Worm (Caenorhabditis elegans): Measurements from ENCODE around the gene srv-17.

srv-17 gene

DNA sequence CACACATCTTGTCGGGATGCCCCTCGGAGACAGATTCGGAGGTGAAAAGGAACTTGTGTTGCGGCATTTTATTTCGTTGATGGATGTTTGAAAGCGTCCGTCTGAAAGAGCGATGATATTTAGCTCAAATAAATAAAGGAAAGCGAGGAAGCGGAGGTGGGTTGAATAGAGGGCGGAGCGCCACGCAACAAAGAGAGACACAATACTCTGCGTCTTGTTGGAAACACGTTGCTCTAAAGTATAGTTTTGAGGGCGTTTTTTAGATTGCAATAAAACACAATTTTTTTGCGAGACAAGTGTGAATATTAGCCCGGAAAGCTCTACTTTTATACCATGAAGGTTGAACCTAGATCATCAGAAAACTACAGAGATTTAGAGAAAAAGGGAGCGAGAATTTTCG, 23.7 kb downstream of the srv-17 start, which contains the start of gene sams-4:
TSS of gene sams-4 (minus strand) at position 101 of the 400 bp plus-strand sequence.
- TF ChIP-seq sem-2 (GFP tag; optimal IDR thresholded peaks at IDR 0.05) (no peak), zip-8 (tag; optimal IDR thresholded peaks at IDR 0.05) (no peak), nhr-12 (tag; optimal IDR thresholded peaks at IDR 0.05) (no peak), ces-1 (GFP tag; optimal IDR thresholded peaks at IDR 0.05) (no peak), bed-3 (GFP tag; optimal IDR thresholded peaks at IDR 0.05) (no peak), elt-3 (tag; optimal IDR thresholded peaks at IDR 0.05) (no peak)

DNA sequence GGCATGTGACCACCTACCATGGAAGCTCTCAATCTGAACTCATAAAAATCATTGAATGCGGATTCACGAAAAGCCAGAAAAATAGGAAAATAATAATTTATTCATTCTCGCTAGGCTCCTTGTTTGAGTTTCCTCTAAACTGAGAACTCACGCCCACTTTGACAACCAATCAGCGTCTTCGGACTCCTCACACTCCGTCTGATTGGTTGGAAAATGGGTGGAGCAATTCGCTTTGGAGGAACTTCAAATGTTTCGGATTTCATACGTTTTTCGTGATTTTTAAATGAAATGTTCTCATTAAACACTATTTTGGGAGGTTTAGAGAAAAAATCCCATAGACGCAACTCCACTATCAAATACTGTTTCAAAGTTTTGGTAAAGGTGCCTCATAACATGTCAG, 27.1 kb downstream of the srv-17 start:
- TF ChIP-seq pha-4 (tag; optimal IDR thresholded peaks at IDR 0.05) (no peak), nhr-12 (tag; optimal IDR thresholded peaks at IDR 0.05) (no peak), lin-32 (GFP tag; optimal IDR thresholded peaks at IDR 0.05) (no peak), ztf-11 (tag; optimal IDR thresholded peaks at IDR 0.05) (no peak), unc-39 (tag; optimal IDR thresholded peaks at IDR 0.05) (no peak), snpc-4 (tag; optimal IDR thresholded peaks at IDR 0.05) (no peak), elt-1 (tag; optimal IDR thresholded peaks at IDR 0.05; ENCODE audit: borderline replicate concordance, insufficient read depth) (no peak), sptf-1 (tag; optimal IDR thresholded peaks at IDR 0.05) (no peak), bed-3 (GFP tag; optimal IDR thresholded peaks at IDR 0.05) (no peak)

DNA sequence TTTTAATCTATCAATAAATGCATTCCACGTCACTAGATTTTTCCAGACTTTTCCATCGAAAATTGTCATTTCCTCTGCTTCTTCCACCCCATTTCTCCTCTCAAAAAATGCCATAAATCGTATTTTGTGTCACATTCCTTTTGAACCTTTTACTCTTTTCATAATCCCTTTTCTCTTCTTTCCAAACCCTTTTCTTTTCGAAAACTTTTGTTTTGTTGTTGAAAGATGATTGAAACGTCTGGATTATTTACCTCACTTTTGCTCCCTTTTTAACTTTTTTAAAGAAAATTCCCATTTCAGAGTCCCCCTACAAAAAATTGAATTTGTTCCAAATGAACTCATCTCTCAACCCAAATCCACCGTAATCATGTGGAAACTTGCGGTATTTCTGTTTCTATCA, 30.8 kb downstream of the srv-17 start, which contains the start of gene C06E7.2:
TSS of gene C06E7.2 (plus strand) at position 301 of the 400 bp plus-strand sequence.
- no peak for TF ChIP-seq hlh-1 (tag; optimal IDR thresholded peaks at IDR 0.05)
- TF ChIP-seq lin-13 (tag; optimal IDR thresholded peaks at IDR 0.05) = no peak

DNA sequence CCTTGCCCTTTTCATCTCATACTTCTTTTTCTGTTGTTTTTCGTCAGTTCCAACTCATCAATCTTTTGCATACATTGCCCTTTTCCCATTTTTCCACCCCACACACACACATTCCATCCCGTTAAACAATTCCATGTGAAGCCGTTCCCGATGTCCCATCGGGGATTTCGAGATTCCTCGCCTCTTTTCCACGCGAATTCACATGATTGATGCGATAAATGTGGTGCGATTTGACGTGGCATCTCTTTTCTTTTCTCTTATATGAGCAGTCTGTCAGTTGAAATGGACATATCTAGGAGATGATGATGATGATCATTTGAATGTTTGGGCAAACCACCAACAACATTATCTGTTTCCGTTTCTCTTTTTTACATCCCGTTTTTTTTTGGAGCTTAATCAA, 35.8 kb downstream of the srv-17 start:
- TF ChIP-seq unc-120 (tag; optimal IDR thresholded peaks at IDR 0.05; ENCODE audit: poor library complexity, severe bottlenecking) = no peak
- TF ChIP-seq unc-62 (GFP tag; optimal IDR thresholded peaks at IDR 0.05) = no peak
- TF ChIP-seq ceh-83 (GFP tag; optimal IDR thresholded peaks at IDR 0.05) = no peak
- TF ChIP-seq mls-2 (tag; optimal IDR thresholded peaks at IDR 0.05) = no peak
- TF ChIP-seq drap-1 (GFP tag; optimal IDR thresholded peaks at IDR 0.05) = no peak
- no peak for TF ChIP-seq nhr-12 (tag; optimal IDR thresholded peaks at IDR 0.05)
- no peak for TF ChIP-seq mab-5 (tag; optimal IDR thresholded peaks at IDR 0.05)

DNA sequence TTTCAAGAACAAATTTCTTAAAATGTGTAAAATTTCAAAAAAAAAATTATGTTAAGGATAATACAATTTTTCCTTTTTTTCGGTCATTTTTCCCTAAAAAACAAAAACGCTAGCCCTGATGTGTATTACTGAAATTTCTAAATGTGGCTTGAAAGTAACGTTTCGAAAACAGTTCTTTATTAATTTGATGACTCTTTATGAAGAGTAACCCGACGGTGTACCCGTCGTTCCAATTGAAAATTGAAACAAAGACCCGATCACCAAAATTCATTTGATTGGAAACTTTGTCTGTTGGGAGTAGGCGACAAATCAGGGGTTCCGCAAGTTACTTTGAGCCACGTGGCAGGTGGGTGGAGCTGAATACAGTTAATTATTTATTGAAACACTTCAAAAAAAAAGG, 37.2 kb downstream of the srv-17 start:
- TF ChIP-seq ceh-43 (GFP tag; optimal IDR thresholded peaks at IDR 0.05) (no peak), tbx-8 (GFP tag; optimal IDR thresholded peaks at IDR 0.05) (no peak), mep-1 (tag; optimal IDR thresholded peaks at IDR 0.05) (no peak), mab-5 (tag; optimal IDR thresholded peaks at IDR 0.05) (no peak), elt-3 (tag; optimal IDR thresholded peaks at IDR 0.05) (no peak), nhr-76 (tag; optimal IDR thresholded peaks at IDR 0.05) (no peak), drap-1 (GFP tag; optimal IDR thresholded peaks at IDR 0.05) (no peak), ceh-83 (GFP tag; optimal IDR thresholded peaks at IDR 0.05) (no peak), sptf-1 (tag; optimal IDR thresholded peaks at IDR 0.05) (no peak), lsy-2 (tag; optimal IDR thresholded peaks at IDR 0.05) (no peak), elt-1 (tag; optimal IDR thresholded peaks at IDR 0.05; ENCODE audit: borderline replicate concordance, insufficient read depth) (no peak), pha-4 (tag; optimal IDR thresholded peaks at IDR 0.05) (no peak), snpc-4 (tag; optimal IDR thresholded peaks at IDR 0.05) (no peak), ham-2 (GFP tag; optimal IDR thresholded peaks at IDR 0.05) (no peak), unc-39 (tag; optimal IDR thresholded peaks at IDR 0.05) (no peak), nhr-237 (tag; optimal IDR thresholded peaks at IDR 0.05) (no peak)

DNA sequence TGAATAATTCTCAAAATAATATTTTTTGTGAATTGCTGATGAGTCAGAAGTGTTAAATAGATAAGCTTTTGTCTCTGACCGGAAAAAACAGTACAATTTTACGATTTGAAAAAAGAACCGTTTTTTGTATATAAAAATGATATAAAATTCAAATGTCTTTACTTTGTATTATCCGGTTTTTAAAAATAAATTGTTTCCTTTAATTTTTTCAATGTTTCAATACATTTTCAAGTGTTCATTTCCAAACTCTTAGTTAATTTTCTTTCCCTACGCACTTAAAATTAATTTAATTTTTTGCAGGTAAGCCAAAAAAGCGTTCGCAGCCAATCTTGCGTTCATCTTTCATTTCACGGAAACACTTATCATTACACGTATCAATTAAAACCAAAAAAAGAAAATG, 45.5 kb downstream of the srv-17 start, which contains the start of gene egal-1:
TSS of gene egal-1 (plus strand) at position 301 of the 400 bp plus-strand sequence.
- no peak for TF ChIP-seq drap-1 (GFP tag; optimal IDR thresholded peaks at IDR 0.05)
- no peak for TF ChIP-seq unc-62 (GFP tag; optimal IDR thresholded peaks at IDR 0.05)
- TF ChIP-seq mep-1 (tag; optimal IDR thresholded peaks at IDR 0.05) = no peak
- no peak for TF ChIP-seq unc-39 (tag; optimal IDR thresholded peaks at IDR 0.05)
- TF ChIP-seq sptf-1 (tag; optimal IDR thresholded peaks at IDR 0.05) = no peak
- no peak for TF ChIP-seq flh-1 (GFP tag; optimal IDR thresholded peaks at IDR 0.05)
- no peak for TF ChIP-seq M03D4.4 (tag; optimal IDR thresholded peaks at IDR 0.05)
- TF ChIP-seq nhr-76 (tag; optimal IDR thresholded peaks at IDR 0.05) = no peak
- TF ChIP-seq ceh-43 (GFP tag; optimal IDR thresholded peaks at IDR 0.05) = no peak
- no peak for TF ChIP-seq ceh-39 (tag; optimal IDR thresholded peaks at IDR 0.05)
- TF ChIP-seq nhr-237 (tag; optimal IDR thresholded peaks at IDR 0.05) = no peak
- no peak for TF ChIP-seq lin-32 (GFP tag; optimal IDR thresholded peaks at IDR 0.05)

All from whole organism, mixed stage, embryonic.